Fruit fly (Drosophila melanogaster): Measurements from ENCODE around the gene CG43347.

DNA sequence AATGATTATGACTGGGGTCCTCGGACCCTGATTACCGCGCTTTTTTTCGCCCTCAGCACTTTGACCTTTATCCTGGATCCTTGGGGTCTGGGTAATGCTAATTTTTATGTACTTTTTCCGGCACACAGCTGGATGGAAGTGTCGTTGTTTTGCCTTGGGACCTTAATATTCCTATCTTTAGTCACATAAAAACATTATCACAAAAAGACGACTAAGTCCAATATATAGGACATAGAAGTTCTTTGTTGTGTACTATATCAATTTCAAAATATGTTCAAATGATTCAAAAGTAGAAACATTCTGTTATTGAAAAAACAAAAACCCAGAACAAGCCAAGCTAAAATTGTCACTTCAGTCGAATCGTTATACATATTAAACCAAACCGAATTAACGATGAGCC lies 31.2 kb downstream of the CG43347 start, which contains the start of gene Rab9D:
- TF ChIP-seq kay (GFP tag; ENCODE audit: borderline replicate concordance) (no peak), Mnt (GFP tag; optimal IDR thresholded peaks at IDR 0.05) (no peak), CG33017 (tag; optimal IDR thresholded peaks at IDR 0.05) (no peak), tj (GFP tag; optimal IDR thresholded peaks at IDR 0.05) (no peak), ovo (GFP tag; optimal IDR thresholded peaks at IDR 0.05) (no peak), cnc (optimal IDR thresholded peaks at IDR 0.05) (no peak), CG7101 (tag; optimal IDR thresholded peaks at IDR 0.05) (no peak), Crg-1 (GFP tag; optimal IDR thresholded peaks at IDR 0.05) (no peak), CG14711 (tag; optimal IDR thresholded peaks at IDR 0.05) (no peak), cic (GFP tag; optimal IDR thresholded peaks at IDR 0.05) (no peak), CG1620 (GFP tag; optimal IDR thresholded peaks at IDR 0.05) (no peak)

Measured in whole organism, adult.